Worm (Caenorhabditis elegans) whole organism, L2 larva: ENCODE data around the gene tyr-1.

Source experiments
- aly-2 ChIP-seq: fragments of 150-350 bp; optimal IDR thresholded peaks from 2 replicates; lab custom pipeline; 2014; ENCODE audit warnings: missing biosample characterization, missing genetic modification characterization
- fos-1 ChIP-seq: fragments of 150-350 bp; optimal IDR thresholded peaks from 2 replicates; lab custom pipeline; 2014; ENCODE audit warnings: missing biosample characterization, missing genetic modification characterization
- gmeb-1 ChIP-seq: fragments of 150-350 bp; optimal IDR thresholded peaks from 2 replicates; lab custom pipeline; 2014; ENCODE audit warnings: missing biosample characterization, missing genetic modification characterization
- mbf-1 ChIP-seq: sonication (generic microtip); optimal IDR thresholded peaks from 2 replicates; lab custom pipeline; 2017; ENCODE audit warnings: missing biosample characterization, missing genetic modification characterization
- nhr-21 ChIP-seq: fragments of 150-350 bp; optimal IDR thresholded peaks from 2 replicates; lab custom pipeline; 2014; ENCODE audit warnings: missing biosample characterization, missing genetic modification characterization
- nhr-23 ChIP-seq: fragments of 150-350 bp; optimal IDR thresholded peaks from 2 replicates; lab custom pipeline; 2014; ENCODE audit warnings: missing biosample characterization, missing genetic modification reagents, missing genetic modification characterization
- zag-1 ChIP-seq: fragments of 150-350 bp; optimal IDR thresholded peaks from 2 replicates; lab custom pipeline; 2014; ENCODE audit warnings: missing biosample characterization, missing genetic modification characterization

The tyr-1 gene

DNA sequence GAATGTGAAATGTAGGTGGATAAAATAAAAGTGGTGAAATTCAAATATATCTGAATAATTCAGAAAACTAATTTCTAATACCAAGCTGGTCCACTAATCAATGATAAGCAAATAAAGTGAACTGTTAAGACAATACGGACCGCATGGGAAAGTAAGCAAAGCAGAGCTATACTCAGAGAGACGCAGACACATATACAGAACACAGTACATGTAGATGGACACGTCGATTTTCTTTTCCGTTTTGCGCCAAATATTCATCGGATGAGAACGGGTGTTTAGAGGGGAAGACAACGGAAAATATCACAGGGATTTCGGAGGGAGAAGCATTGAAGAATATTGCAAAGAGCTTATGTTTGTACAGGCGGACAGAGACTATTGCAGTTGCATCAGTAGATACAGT lies 52.4 kb downstream of the tyr-1 start:
- no peak for TF ChIP-seq fos-1 (tag; lab: Kevin White, UChicago)
- TF ChIP-seq gmeb-1 (tag; lab: Kevin White, UChicago): no peak
- TF ChIP-seq nhr-23 (tag; lab: Kevin White, UChicago): no peak
- no peak for TF ChIP-seq zag-1 (tag; lab: Kevin White, UChicago)
- no peak for TF ChIP-seq nhr-21 (tag; lab: Kevin White, UChicago)
- TF ChIP-seq mbf-1 (tag; lab: Kevin White, UChicago): no peak
- no peak for TF ChIP-seq aly-2
